Worm (Caenorhabditis elegans): ENCODE data around the gene mxl-2.

The mxl-2 gene

DNA sequence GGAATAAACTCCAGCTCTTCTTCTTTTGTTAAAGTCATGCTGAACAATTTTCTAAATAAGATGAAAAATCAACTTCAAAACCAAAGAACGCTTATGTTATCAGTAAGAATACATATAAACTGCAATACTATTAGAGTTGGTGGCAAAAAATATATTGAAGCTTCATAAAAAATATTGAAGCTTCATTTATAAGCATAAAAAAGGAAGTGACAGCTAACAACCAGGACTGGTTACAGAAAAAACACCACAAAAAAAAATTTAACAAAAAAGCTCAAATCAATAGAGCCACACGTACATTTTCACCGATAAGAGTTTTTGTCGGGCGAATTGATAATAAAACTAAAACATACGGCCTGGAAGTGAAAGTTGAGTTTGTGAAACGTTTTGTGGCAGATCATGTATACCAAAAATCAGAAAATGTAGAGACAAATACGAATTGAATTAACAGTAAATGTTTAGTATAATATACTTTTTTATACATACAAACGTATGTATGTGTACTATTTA lies 40.3 kb downstream of the mxl-2 start, which contains the start of gene sqst-5:
TSS of gene sqst-5 (minus strand) at position 51 of the 507 bp plus-strand sequence.
- TF ChIP-seq ztf-11 (tag; optimal IDR thresholded peaks at IDR 0.05) (no peak), hlh-1 (tag; optimal IDR thresholded peaks at IDR 0.05) (no peak), flh-1 (GFP tag; optimal IDR thresholded peaks at IDR 0.05) (no peak), ceh-83 (GFP tag; optimal IDR thresholded peaks at IDR 0.05) (no peak), elt-1 (tag; optimal IDR thresholded peaks at IDR 0.05; ENCODE audit: borderline replicate concordance, insufficient read depth) (no peak), elt-3 (tag; optimal IDR thresholded peaks at IDR 0.05) (no peak), pha-4 (tag; optimal IDR thresholded peaks at IDR 0.05) (no peak), mab-5 (tag; optimal IDR thresholded peaks at IDR 0.05) (no peak)

DNA sequence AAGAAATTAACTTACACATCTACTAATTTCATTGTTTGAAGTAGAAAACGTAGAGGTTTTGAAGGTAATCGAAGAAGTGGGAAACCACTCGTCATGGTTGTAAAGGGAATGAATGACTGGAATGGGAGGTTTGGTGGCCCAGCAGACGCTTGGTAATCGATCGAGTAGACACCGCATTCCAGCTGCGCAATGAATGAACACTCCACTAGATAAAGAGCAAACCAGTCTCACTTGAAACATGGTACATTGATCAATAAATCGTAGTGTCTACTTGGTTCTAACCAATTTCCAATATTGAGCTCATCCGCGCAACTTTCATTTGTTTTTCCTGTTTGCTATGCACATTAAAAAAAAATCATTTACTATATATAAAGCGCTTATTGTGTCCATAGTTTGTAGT lies 41.6 kb downstream of the mxl-2 start, which contains the start of gene fbxb-84:
TSS of gene fbxb-84 (minus strand) at position 101 of the 400 bp plus-strand sequence.
- TF ChIP-seq sptf-1 (tag; optimal IDR thresholded peaks at IDR 0.05) (no peak), lin-13 (tag; optimal IDR thresholded peaks at IDR 0.05) (no peak), mls-2 (tag; optimal IDR thresholded peaks at IDR 0.05) (no peak), nhr-237 (tag; optimal IDR thresholded peaks at IDR 0.05) (no peak), mab-5 (tag; optimal IDR thresholded peaks at IDR 0.05) (no peak), unc-62 (GFP tag; optimal IDR thresholded peaks at IDR 0.05) (no peak), pha-4 (tag; optimal IDR thresholded peaks at IDR 0.05) (no peak), snpc-4 (tag; optimal IDR thresholded peaks at IDR 0.05) (no peak), nhr-76 (tag; optimal IDR thresholded peaks at IDR 0.05) (no peak), ceh-83 (GFP tag; optimal IDR thresholded peaks at IDR 0.05) (no peak), tbx-8 (GFP tag; optimal IDR thresholded peaks at IDR 0.05) (no peak), cnd-1 (tag; optimal IDR thresholded peaks at IDR 0.05) (no peak), unc-39 (tag; optimal IDR thresholded peaks at IDR 0.05) (no peak)

DNA sequence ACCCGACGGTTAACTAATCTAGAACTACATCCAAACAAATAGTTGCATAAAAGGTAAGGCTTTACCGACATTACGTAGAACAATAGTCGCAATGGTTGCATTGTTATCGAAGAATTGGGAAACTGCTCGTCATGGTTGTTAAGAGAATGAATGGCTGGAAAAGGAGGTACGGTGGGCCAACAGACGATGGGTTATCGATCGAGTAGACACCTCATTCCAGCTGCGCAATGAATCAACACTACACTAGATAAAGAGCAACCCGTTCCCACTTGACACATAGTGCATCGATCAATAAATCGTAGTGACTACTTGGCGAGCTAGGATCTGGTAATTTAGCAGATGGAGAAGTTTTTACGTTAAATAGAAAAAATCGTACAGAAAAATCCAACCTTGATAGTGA lies 42.9 kb downstream of the mxl-2 start, which contains the start of the genes T17A3.12 and fbxb-83:
TSS of gene T17A3.12 (minus strand) at position 101 of the 400 bp plus-strand sequence.
TSS of gene fbxb-83 (minus strand) at position 134 of the 400 bp plus-strand sequence.
- TF ChIP-seq nhr-28 (tag; optimal IDR thresholded peaks at IDR 0.05) (no peak), nhr-12 (tag; optimal IDR thresholded peaks at IDR 0.05) (no peak), ztf-11 (tag; optimal IDR thresholded peaks at IDR 0.05) (no peak)

DNA sequence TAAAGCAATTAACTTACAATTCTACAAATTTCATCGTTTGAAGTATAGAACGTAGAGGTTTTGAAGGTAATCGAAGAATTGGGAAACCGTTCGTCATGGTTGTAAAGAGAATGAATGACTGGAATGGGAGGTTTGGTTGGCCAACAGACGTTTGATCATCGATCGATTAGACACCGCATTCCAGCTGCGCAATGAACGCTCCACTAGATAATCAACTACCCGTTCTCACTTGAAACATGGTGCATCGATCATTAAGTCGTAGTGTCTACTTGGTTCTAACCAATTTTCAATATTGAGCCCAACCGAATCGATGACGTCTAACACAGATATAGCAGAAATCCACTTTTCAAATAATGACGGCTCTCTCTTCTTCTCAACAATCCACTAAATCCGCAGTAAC lies 44.8 kb downstream of the mxl-2 start, which contains the start of gene fbxb-82:
TSS of gene fbxb-82 (minus strand) at position 101 of the 400 bp plus-strand sequence.
- TF ChIP-seq ceh-39 (tag; optimal IDR thresholded peaks at IDR 0.05) (no peak), nhr-237 (tag; optimal IDR thresholded peaks at IDR 0.05) (no peak), mab-5 (tag; optimal IDR thresholded peaks at IDR 0.05) (no peak), nhr-28 (tag; optimal IDR thresholded peaks at IDR 0.05) (no peak), nhr-2 (tag; optimal IDR thresholded peaks at IDR 0.05) (no peak), zip-8 (tag; optimal IDR thresholded peaks at IDR 0.05) (no peak), elt-3 (tag; optimal IDR thresholded peaks at IDR 0.05) (no peak), blmp-1 (tag; optimal IDR thresholded peaks at IDR 0.05) (no peak), M03D4.4 (tag; optimal IDR thresholded peaks at IDR 0.05) (no peak), ces-1 (GFP tag; optimal IDR thresholded peaks at IDR 0.05) (no peak), nhr-12 (tag; optimal IDR thresholded peaks at IDR 0.05) (no peak), elt-1 (tag; optimal IDR thresholded peaks at IDR 0.05; ENCODE audit: borderline replicate concordance, insufficient read depth) (no peak), ztf-11 (tag; optimal IDR thresholded peaks at IDR 0.05) (no peak), snpc-4 (tag; optimal IDR thresholded peaks at IDR 0.05) (no peak), lin-13 (tag; optimal IDR thresholded peaks at IDR 0.05) (no peak), ham-2 (GFP tag; optimal IDR thresholded peaks at IDR 0.05) (no peak), mep-1 (tag; optimal IDR thresholded peaks at IDR 0.05) (no peak), unc-120 (tag; optimal IDR thresholded peaks at IDR 0.05; ENCODE audit: poor library complexity, severe bottlenecking) (no peak), unc-39 (tag; optimal IDR thresholded peaks at IDR 0.05) (no peak), hlh-1 (tag; optimal IDR thresholded peaks at IDR 0.05) (no peak)

DNA sequence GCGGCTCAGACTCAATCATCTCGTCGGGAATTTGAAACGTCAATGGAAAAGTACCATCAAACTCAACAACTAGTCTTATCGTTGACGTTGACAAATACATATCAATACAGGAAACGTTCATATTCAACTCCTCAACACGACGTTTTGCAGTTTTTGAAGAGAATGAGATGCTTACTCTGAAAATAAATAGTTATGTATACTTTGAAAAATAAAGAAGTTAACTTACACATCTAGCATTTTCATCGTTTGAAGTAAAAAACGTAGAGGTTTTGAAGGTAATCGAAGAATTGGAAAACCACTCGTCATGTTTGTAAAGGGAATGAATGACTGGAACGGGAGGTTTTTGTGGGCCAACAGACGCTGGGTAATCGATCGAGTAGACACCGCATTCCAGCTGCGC lies 47.0 kb downstream of the mxl-2 start, which contains the start of gene fbxb-81:
TSS of gene fbxb-81 (minus strand) at position 314 of the 400 bp plus-strand sequence.
- TF ChIP-seq flh-1 (GFP tag; optimal IDR thresholded peaks at IDR 0.05), result no peak
- no peak for TF ChIP-seq sptf-1 (tag; optimal IDR thresholded peaks at IDR 0.05)
- TF ChIP-seq ces-1 (GFP tag; optimal IDR thresholded peaks at IDR 0.05), result no peak
- no peak for TF ChIP-seq mls-2 (tag; optimal IDR thresholded peaks at IDR 0.05)
- no peak for TF ChIP-seq elt-1 (tag; optimal IDR thresholded peaks at IDR 0.05; ENCODE audit: borderline replicate concordance, insufficient read depth)
- TF ChIP-seq drap-1 (GFP tag; optimal IDR thresholded peaks at IDR 0.05), result no peak
- no peak for TF ChIP-seq cnd-1 (tag; optimal IDR thresholded peaks at IDR 0.05)
- no peak for TF ChIP-seq mep-1 (tag; optimal IDR thresholded peaks at IDR 0.05)
- TF ChIP-seq sem-2 (GFP tag; optimal IDR thresholded peaks at IDR 0.05), result no peak
- no peak for TF ChIP-seq ceh-43 (GFP tag; optimal IDR thresholded peaks at IDR 0.05)
- no peak for TF ChIP-seq elt-3 (tag; optimal IDR thresholded peaks at IDR 0.05)
- no peak for TF ChIP-seq M03D4.4 (tag; optimal IDR thresholded peaks at IDR 0.05)
- no peak for TF ChIP-seq lin-32 (GFP tag; optimal IDR thresholded peaks at IDR 0.05)
- no peak for TF ChIP-seq nhr-76 (tag; optimal IDR thresholded peaks at IDR 0.05)
- TF ChIP-seq unc-39 (tag; optimal IDR thresholded peaks at IDR 0.05), result no peak
- no peak for TF ChIP-seq blmp-1 (tag; optimal IDR thresholded peaks at IDR 0.05)
- no peak for TF ChIP-seq zip-8 (tag; optimal IDR thresholded peaks at IDR 0.05)

Measured in whole organism, mixed stage, embryonic.